Worm (Caenorhabditis elegans) whole organism, mixed stage, embryonic: ENCODE measurements around the gene T02C5.1.
A peak's percentile ranks its signal among the peaks of the same experiment; 100 is the strongest.

Experiments
- M03D4.4 ChIP-seq: sonication (generic microtip); optimal IDR thresholded peaks from 2 replicates; lab custom pipeline; 2017; ENCODE audit warnings: mild to moderate bottlenecking, missing genetic modification characterization, missing compliant biosample characterization
- bed-3 ChIP-seq: fragments of 200-800 bp; sonication (Bioruptor generic); optimal IDR thresholded peaks from 3 replicates; lab custom pipeline; 2018; ENCODE audit warnings: mild to moderate bottlenecking, missing genetic modification characterization, moderate library complexity, missing compliant biosample characterization
- blmp-1 ChIP-seq: fragments of 150-350 bp; optimal IDR thresholded peaks from 2 replicates; lab custom pipeline; 2014; ENCODE audit warnings: missing biosample characterization, missing genetic modification characterization
- ceh-43 ChIP-seq: fragments of 200-800 bp; sonication (Bioruptor generic); optimal IDR thresholded peaks from 2 replicates; lab custom pipeline; 2018; ENCODE audit warnings: mild to moderate bottlenecking, missing genetic modification characterization, moderate library complexity, missing compliant biosample characterization
- ceh-83 ChIP-seq: fragments of 200-800 bp; sonication (Bioruptor generic); optimal IDR thresholded peaks from 2 replicates; lab custom pipeline; 2018; ENCODE audit warnings: mild to moderate bottlenecking, missing genetic modification characterization, missing compliant biosample characterization
- ces-1 ChIP-seq: fragments of 150-350 bp; optimal IDR thresholded peaks from 2 replicates; lab custom pipeline; 2014; ENCODE audit warnings: missing biosample characterization, missing genetic modification reagents, missing genetic modification characterization
- cnd-1 ChIP-seq: fragments of 200-800 bp; sonication (Bioruptor generic); optimal IDR thresholded peaks from 2 replicates; lab custom pipeline; 2018; ENCODE audit warnings: mild to moderate bottlenecking, missing genetic modification characterization, missing compliant biosample characterization
- drap-1 ChIP-seq: fragments of 200-800 bp; sonication (Bioruptor generic); optimal IDR thresholded peaks from 3 replicates; lab custom pipeline; 2018; ENCODE audit warnings: mild to moderate bottlenecking, missing genetic modification characterization, missing compliant biosample characterization
- elt-1 ChIP-seq: sonication (generic microtip); optimal IDR thresholded peaks from 2 replicates; lab custom pipeline; 2017; ENCODE audit warnings: missing genetic modification characterization, mild to moderate bottlenecking, missing compliant biosample characterization, antibody characterized with exemption, moderate library complexity, borderline replicate concordance; ENCODE audit not compliant: insufficient read depth
- elt-3 ChIP-seq: fragments of 150-350 bp; optimal IDR thresholded peaks from 2 replicates; lab custom pipeline; 2014; ENCODE audit warnings: missing biosample characterization, missing genetic modification characterization
- lin-13 ChIP-seq: fragments of 150-350 bp; optimal IDR thresholded peaks from 2 replicates; lab custom pipeline; 2014; ENCODE audit warnings: missing biosample characterization, missing genetic modification characterization
- lin-32 ChIP-seq: fragments of 200-800 bp; sonication (Bioruptor generic); optimal IDR thresholded peaks from 2 replicates; lab custom pipeline; 2018; ENCODE audit warnings: mild to moderate bottlenecking, missing genetic modification characterization, missing compliant biosample characterization
- lsy-2 ChIP-seq: fragments of 150-350 bp; optimal IDR thresholded peaks from 2 replicates; lab custom pipeline; 2014; ENCODE audit warnings: missing biosample characterization, missing genetic modification characterization
- mab-5 ChIP-seq: fragments of 150-350 bp; optimal IDR thresholded peaks from 2 replicates; lab custom pipeline; 2014; ENCODE audit warnings: missing biosample characterization, missing genetic modification characterization
- mep-1 ChIP-seq: fragments of 150-350 bp; optimal IDR thresholded peaks from 2 replicates; lab custom pipeline; 2017; ENCODE audit warnings: missing biosample characterization, missing genetic modification reagents, missing genetic modification characterization, inconsistent platforms
- mls-2 ChIP-seq: sonication (generic microtip); optimal IDR thresholded peaks from 2 replicates; lab custom pipeline; 2016; ENCODE audit warnings: mild to moderate bottlenecking, missing genetic modification characterization, moderate library complexity, missing compliant biosample characterization
- nhr-12 ChIP-seq: fragments of 150-350 bp; optimal IDR thresholded peaks from 2 replicates; lab custom pipeline; 2014; ENCODE audit warnings: missing biosample characterization, missing genetic modification characterization
- nhr-2 ChIP-seq: fragments of 150-350 bp; optimal IDR thresholded peaks from 2 replicates; lab custom pipeline; 2014; ENCODE audit warnings: missing biosample characterization, missing genetic modification characterization
- nhr-237 ChIP-seq: fragments of 150-350 bp; optimal IDR thresholded peaks from 2 replicates; lab custom pipeline; 2014; ENCODE audit warnings: missing biosample characterization, missing genetic modification characterization
- nhr-28 ChIP-seq: fragments of 150-350 bp; optimal IDR thresholded peaks from 2 replicates; lab custom pipeline; 2014; ENCODE audit warnings: missing biosample characterization, missing genetic modification characterization
- nhr-76 ChIP-seq: sonication (generic microtip); optimal IDR thresholded peaks from 2 replicates; lab custom pipeline; 2017; ENCODE audit warnings: missing biosample characterization, missing genetic modification characterization
- pha-4 ChIP-seq: fragments of 150-350 bp; optimal IDR thresholded peaks from 2 replicates; lab custom pipeline; 2018; ENCODE audit warnings: missing biosample characterization, missing genetic modification reagents, missing genetic modification characterization
- sem-2 ChIP-seq: fragments of 200-800 bp; sonication (Bioruptor generic); optimal IDR thresholded peaks from 2 replicates; lab custom pipeline; 2018; ENCODE audit warnings: mild to moderate bottlenecking, missing genetic modification characterization, missing compliant biosample characterization
- snpc-4 ChIP-seq: fragments of 150-350 bp; optimal IDR thresholded peaks from 2 replicates; lab custom pipeline; 2014; ENCODE audit warnings: missing biosample characterization, missing genetic modification characterization
- sptf-1 ChIP-seq: sonication (generic microtip); optimal IDR thresholded peaks from 2 replicates; lab custom pipeline; 2017; ENCODE audit warnings: mild to moderate bottlenecking, missing genetic modification characterization, moderate library complexity, missing compliant biosample characterization
- tbx-8 ChIP-seq: fragments of 200-800 bp; sonication (Bioruptor generic); optimal IDR thresholded peaks from 2 replicates; lab custom pipeline; 2018; ENCODE audit warnings: mild to moderate bottlenecking, missing genetic modification characterization, moderate library complexity, missing compliant biosample characterization
- unc-120 ChIP-seq: sonication (generic microtip); optimal IDR thresholded peaks from 2 replicates; lab custom pipeline; 2017; ENCODE audit warnings: missing genetic modification characterization, missing compliant biosample characterization; ENCODE audit not compliant: poor library complexity, severe bottlenecking
- unc-62 ChIP-seq: fragments of 150-350 bp; optimal IDR thresholded peaks from 2 replicates; lab custom pipeline; 2014; ENCODE audit warnings: missing biosample characterization, missing genetic modification reagents, missing genetic modification characterization
- zip-8 ChIP-seq: fragments of 150-350 bp; optimal IDR thresholded peaks from 2 replicates; lab custom pipeline; 2014; ENCODE audit warnings: missing biosample characterization, missing genetic modification characterization
- ztf-11 ChIP-seq: fragments of 150-350 bp; optimal IDR thresholded peaks from 2 replicates; lab custom pipeline; 2014; ENCODE audit warnings: missing biosample characterization, missing genetic modification characterization

T02C5.1 gene

ce11 chrX:2694725-2695124 lies at the start of gene T02C5.1:
T02C5.1 (plus strand) TSS chrX:2694923.
- TF ChIP-seq bed-3 (GFP tag; lab: Kevin White, UChicago) (no peak), nhr-28 (tag; lab: Kevin White, UChicago) (no peak), cnd-1 (tag; lab: Kevin White, UChicago) (no peak), nhr-12 (no peak), lin-13 (tag; lab: Kevin White, UChicago) (no peak)
- TF ChIP-seq, all 35 proteins: peak for 0

ce11 chrX:2654334-2654733 lies 40.4 kb upstream of the T02C5.1 start:
- TF ChIP-seq M03D4.4 = no peak
- TF ChIP-seq ces-1 (GFP tag; lab: Kevin White, UChicago) = peak; percentile 84
- TF ChIP-seq, all 35 proteins: peak for 1

- TF ChIP-seq snpc-4 (tag; lab: Kevin White, UChicago) (no peak), mab-5 (tag; lab: Kevin White, UChicago) (no peak), elt-3 (tag; lab: Kevin White, UChicago) (no peak)
These were observed 30.9 kb upstream of the T02C5.1 start for ce11 chrX:2663798-2664197.

- TF ChIP-seq nhr-12 (no peak), elt-3 (tag; lab: Kevin White, UChicago) (no peak), nhr-2 (tag; lab: Kevin White, UChicago) (no peak), ztf-11 (tag; lab: Kevin White, UChicago) (no peak), unc-62 (no peak), pha-4 (tag; lab: Kevin White, UChicago) (no peak), drap-1 (GFP tag; lab: Kevin White, UChicago) (no peak)
These were observed 30.4 kb upstream of the T02C5.1 start, which contains the start of gene F54G2.1 for ce11 chrX:2664273-2664672. F54G2.1 (minus strand) TSS chrX:2664373.

ce11 chrX:2667779-2668178 lies 26.9 kb upstream of the T02C5.1 start, which contains the start of gene C09B7.2:
C09B7.2 (plus strand) TSS chrX:2668127.
- TF ChIP-seq pha-4 (tag; lab: Kevin White, UChicago) = peak; percentile 55
- peak; percentile 71 for TF ChIP-seq ces-1 (GFP tag; lab: Kevin White, UChicago)
- peak; percentile 3 for TF ChIP-seq lsy-2 (tag; lab: Kevin White, UChicago)
- no peak for TF ChIP-seq ceh-83 (GFP tag; lab: Kevin White, UChicago)

- TF ChIP-seq nhr-28 (tag; lab: Kevin White, UChicago) (no peak), M03D4.4 (no peak), pha-4 (tag; lab: Kevin White, UChicago) (no peak), lin-32 (no peak), unc-120 (tag; lab: Kevin White, UChicago) (no peak), zip-8 (tag; lab: Kevin White, UChicago) (no peak), blmp-1 (tag; lab: Kevin White, UChicago) (no peak), elt-3 (tag; lab: Kevin White, UChicago) (no peak), ceh-43 (no peak), nhr-76 (no peak), sptf-1 (tag; lab: Kevin White, UChicago) (no peak), ztf-11 (tag; lab: Kevin White, UChicago) (no peak), unc-62 (no peak), tbx-8 (no peak), bed-3 (GFP tag; lab: Kevin White, UChicago) (no peak), cnd-1 (tag; lab: Kevin White, UChicago) (no peak), mls-2 (no peak), sem-2 (no peak)
These were observed 21.5 kb upstream of the T02C5.1 start, which contains the start of gene ser-7 for ce11 chrX:2673272-2673671. ser-7 (plus strand) TSS chrX:2673572.

ce11 chrX:2674514-2674913 lies 20.2 kb upstream of the T02C5.1 start:
- TF ChIP-seq elt-3 (tag; lab: Kevin White, UChicago) (no peak), zip-8 (tag; lab: Kevin White, UChicago) (no peak), mep-1 (tag; lab: Kevin White, UChicago) (no peak), bed-3 (GFP tag; lab: Kevin White, UChicago) (no peak), sem-2 (no peak), ceh-83 (GFP tag; lab: Kevin White, UChicago) (no peak), elt-1 (tag; lab: Kevin White, UChicago) (no peak), nhr-237 (tag; lab: Kevin White, UChicago) (no peak)
